Fruit fly (Drosophila melanogaster) whole organism, embryonic: ENCODE measurements around the gene ssp.

Experiments
- ATbp ChIP-seq: fragments of 200-800 bp; sonication (Bioruptor generic); optimal IDR thresholded peaks from 2 replicates; lab custom pipeline; 2017; ENCODE audit warnings: missing biosample characterization, mild to moderate bottlenecking, missing genetic modification characterization, missing genetic modification reagents
- Antp ChIP-seq: fragments of 200-800 bp; sonication (Bioruptor generic); optimal IDR thresholded peaks from 3 replicates; lab custom pipeline; 2016; ENCODE audit warnings: missing biosample characterization, missing genetic modification characterization
- Atf3 ChIP-seq: fragments of 200-800 bp; sonication (Bioruptor generic); optimal IDR thresholded peaks from 3 replicates; lab custom pipeline; 2016; ENCODE audit warnings: missing biosample characterization, missing genetic modification characterization
- BEAF-32 ChIP-seq: fragments of 200-800 bp; sonication (Bioruptor generic); optimal IDR thresholded peaks from 3 replicates; lab custom pipeline; 2017; ENCODE audit warnings: missing biosample characterization, missing genetic modification characterization, mild to moderate bottlenecking, moderate library complexity, missing genetic modification reagents
- Bdp1 ChIP-seq: fragments of 200-800 bp; sonication (Bioruptor generic); optimal IDR thresholded peaks from 3 replicates; lab custom pipeline; 2016; ENCODE audit warnings: missing biosample characterization, missing genetic modification characterization
- CG10959 ChIP-seq: fragments of 200-800 bp; sonication (Bioruptor generic); IDR thresholded peaks from 2 replicates; pipeline ENCODE4 v1.3.6; 2022; ENCODE audit warnings: missing biosample characterization, missing genetic modification characterization
- CG12219 ChIP-seq: fragments of 200-800 bp; sonication (Bioruptor generic); optimal IDR thresholded peaks from 3 replicates; lab custom pipeline; 2018; ENCODE audit warnings: missing biosample characterization, mild to moderate bottlenecking, missing genetic modification characterization
- CG12236 ChIP-seq: fragments of 200-800 bp; sonication (Bioruptor generic); optimal IDR thresholded peaks from 2 replicates; lab custom pipeline; 2016; ENCODE audit warnings: missing biosample characterization, missing genetic modification characterization
- CG13123 ChIP-seq: fragments of 200-800 bp; sonication (Bioruptor generic); optimal IDR thresholded peaks from 2 replicates; lab custom pipeline; 2016; ENCODE audit warnings: missing biosample characterization, missing genetic modification characterization
- CG13894 ChIP-seq: fragments of 200-800 bp; sonication (Bioruptor generic); optimal IDR thresholded peaks from 3 replicates; lab custom pipeline; 2018; ENCODE audit warnings: missing biosample characterization, mild to moderate bottlenecking, missing genetic modification characterization, moderate library complexity
- CG15269 ChIP-seq: fragments of 200-800 bp; sonication (Bioruptor generic); optimal IDR thresholded peaks from 2 replicates; lab custom pipeline; 2018; ENCODE audit warnings: missing biosample characterization, mild to moderate bottlenecking, missing genetic modification characterization, moderate library complexity
- CG15601 ChIP-seq: fragments of 200-800 bp; sonication (Bioruptor generic); optimal IDR thresholded peaks from 3 replicates; lab custom pipeline; 2019; ENCODE audit warnings: missing biosample characterization, mild to moderate bottlenecking, missing genetic modification characterization, moderate library complexity
- CG16863 ChIP-seq: fragments of 200-800 bp; sonication (Bioruptor generic); optimal IDR thresholded peaks from 3 replicates; lab custom pipeline; 2016; ENCODE audit warnings: missing biosample characterization, missing genetic modification characterization
- CG18764 ChIP-seq: fragments of 200-800 bp; sonication (Bioruptor generic); optimal IDR thresholded peaks from 3 replicates; lab custom pipeline; 2016; ENCODE audit warnings: missing biosample characterization, missing genetic modification characterization
- CG3065 ChIP-seq: fragments of 200-800 bp; sonication (Bioruptor generic); optimal IDR thresholded peaks from 2 replicates; lab custom pipeline; 2016; ENCODE audit warnings: missing biosample characterization, missing genetic modification characterization
- CG32772 ChIP-seq: fragments of 200-800 bp; sonication (Bioruptor generic); IDR thresholded peaks from 2 replicates; pipeline ENCODE4 v1.3.6; 2022; ENCODE audit warnings: missing biosample characterization, missing genetic modification characterization
- CG33213 ChIP-seq: fragments of 200-800 bp; sonication (Bioruptor generic); optimal IDR thresholded peaks from 3 replicates; lab custom pipeline; 2016; ENCODE audit warnings: missing biosample characterization, missing genetic modification characterization
- CG3838 ChIP-seq: fragments of 200-800 bp; sonication (Bioruptor generic); optimal IDR thresholded peaks from 3 replicates; lab custom pipeline; 2016; ENCODE audit warnings: missing biosample characterization, missing genetic modification characterization
- CG42726 ChIP-seq: fragments of 200-800 bp; sonication (Bioruptor generic); IDR thresholded peaks from 2 replicates; pipeline ENCODE4 v1.3.6; 2022; ENCODE audit warnings: missing biosample characterization, missing genetic modification characterization; ENCODE audit not compliant: partially characterized antibody
- CG5180 ChIP-seq: fragments of 200-800 bp; sonication (Bioruptor generic); optimal IDR thresholded peaks from 3 replicates; lab custom pipeline; 2017; ENCODE audit warnings: missing biosample characterization, missing genetic modification characterization, mild to moderate bottlenecking, moderate library complexity, missing genetic modification reagents
- CG6175 ChIP-seq: fragments of 200-800 bp; sonication (Bioruptor generic); IDR thresholded peaks from 3 replicates; pipeline ENCODE4 v1.3.6; 2022; ENCODE audit warnings: missing biosample characterization, missing genetic modification characterization
- CG6654 ChIP-seq: fragments of 200-800 bp; sonication (Bioruptor generic); optimal IDR thresholded peaks from 2 replicates; lab custom pipeline; 2017; ENCODE audit warnings: missing biosample characterization, mild to moderate bottlenecking, missing genetic modification characterization
- CG6683 ChIP-seq: fragments of 200-800 bp; sonication (Bioruptor generic); optimal IDR thresholded peaks from 2 replicates; lab custom pipeline; 2017; ENCODE audit warnings: missing biosample characterization, mild to moderate bottlenecking, missing genetic modification characterization, missing genetic modification reagents
- CG6689 ChIP-seq: fragments of 200-800 bp; sonication (Bioruptor generic); IDR thresholded peaks from 2 replicates; pipeline ENCODE4 v1.3.6; 2022; ENCODE audit warnings: missing biosample characterization, missing genetic modification characterization
- CG7963 ChIP-seq: fragments of 200-800 bp; sonication (Bioruptor generic); IDR thresholded peaks from 3 replicates; pipeline ENCODE4 v1.3.6; 2022; ENCODE audit warnings: missing biosample characterization, missing genetic modification characterization; ENCODE audit not compliant: partially characterized antibody
- CG8359 ChIP-seq: fragments of 200-800 bp; sonication (Bioruptor generic); optimal IDR thresholded peaks from 2 replicates; lab custom pipeline; 2017; ENCODE audit warnings: missing biosample characterization, mild to moderate bottlenecking, missing genetic modification characterization, borderline replicate concordance
- D19A ChIP-seq: fragments of 200-800 bp; optimal IDR thresholded peaks from 3 replicates; lab custom pipeline; 2019; ENCODE audit warnings: missing biosample characterization, mild to moderate bottlenecking, missing genetic modification characterization, moderate library complexity
- Dll ChIP-seq: fragments of 200-800 bp; sonication (Bioruptor generic); IDR thresholded peaks from 4 replicates; pipeline ENCODE4 v1.3.6; 2022; ENCODE audit warnings: missing biosample characterization, missing genetic modification characterization; ENCODE audit not compliant: partially characterized antibody
- Dref ChIP-seq: fragments of 200-800 bp; sonication (Bioruptor generic); IDR thresholded peaks from 2 replicates; pipeline ENCODE4 v1.3.6; 2022; ENCODE audit warnings: missing biosample characterization, missing genetic modification characterization
- Elba2 ChIP-seq: fragments of 200-800 bp; sonication (Bioruptor generic); optimal IDR thresholded peaks from 3 replicates; lab custom pipeline; 2016; ENCODE audit warnings: missing biosample characterization, missing genetic modification characterization
- GATAe ChIP-seq: fragments of 200-800 bp; sonication (Bioruptor generic); conservative IDR thresholded peaks from 2 replicates; pipeline ENCODE4 v1.3.6; 2022; ENCODE audit warnings: missing biosample characterization, missing genetic modification characterization
- Med ChIP-seq: fragments of 200-800 bp; sonication (Bioruptor generic); peaks from one replicate; lab custom pipeline; 2016; ENCODE audit warnings: missing biosample characterization, missing genetic modification characterization, mild to moderate bottlenecking, inconsistent platforms, moderate library complexity
- Ptx1 ChIP-seq: fragments of 200-800 bp; sonication (Bioruptor generic); IDR thresholded peaks from 2 replicates; pipeline ENCODE4 v1.3.6; 2022; ENCODE audit warnings: missing biosample characterization, missing genetic modification characterization
- Ssrp ChIP-seq: fragments of 200-800 bp; sonication (Bioruptor generic); optimal IDR thresholded peaks from 2 replicates; lab custom pipeline; 2018; ENCODE audit warnings: missing biosample characterization, mild to moderate bottlenecking, missing genetic modification characterization, moderate library complexity
- TFAM ChIP-seq: fragments of 200-800 bp; sonication (Bioruptor generic); optimal IDR thresholded peaks from 2 replicates; lab custom pipeline; 2017; ENCODE audit warnings: missing biosample characterization, missing genetic modification characterization, inconsistent platforms
- Usf ChIP-seq: fragments of 200-800 bp; sonication (Bioruptor generic); optimal IDR thresholded peaks from 2 replicates; lab custom pipeline; 2017; ENCODE audit warnings: missing genotype, missing biosample characterization, missing genetic modification characterization
- chm ChIP-seq: fragments of 200-800 bp; sonication (Bioruptor generic); IDR thresholded peaks from 2 replicates; pipeline ENCODE4 v1.3.6; 2022; ENCODE audit warnings: missing biosample characterization, missing genetic modification characterization
- crp ChIP-seq, 2 experiments: fragments of 200-800 bp; sonication (Bioruptor generic); optimal IDR thresholded peaks; 2 replicates in 1 of 2; 3 replicates in 1 of 2; lab custom pipeline; 2017; ENCODE audit warnings: missing biosample characterization in 2 of 2, missing genetic modification characterization in 2 of 2, mild to moderate bottlenecking in 1 of 2, moderate library complexity in 1 of 2
- eve ChIP-seq, 2 experiments: fragments of >200 bp; optimal IDR thresholded peaks; 2 replicates each; lab custom pipeline; 2017; ENCODE audit warnings: missing biosample characterization in 2 of 2, missing genetic modification characterization in 2 of 2
- hb ChIP-seq: fragments of 200-800 bp; sonication (Bioruptor generic); IDR thresholded peaks from 3 replicates; pipeline ENCODE4 v1.3.6; 2022; ENCODE audit warnings: missing biosample characterization, missing genetic modification characterization; ENCODE audit not compliant: partially characterized antibody
- ken ChIP-seq: fragments of 200-800 bp; sonication (Bioruptor generic); IDR thresholded peaks from 3 replicates; pipeline ENCODE4 v1.3.6; 2022; ENCODE audit warnings: missing biosample characterization, missing genetic modification characterization
- nerfin-1 ChIP-seq: fragments of 200-800 bp; sonication (Bioruptor generic); optimal IDR thresholded peaks from 3 replicates; lab custom pipeline; 2019; ENCODE audit warnings: missing biosample characterization, mild to moderate bottlenecking, missing genetic modification characterization, moderate library complexity
- nom ChIP-seq: fragments of 200-800 bp; sonication (Bioruptor generic); optimal IDR thresholded peaks from 2 replicates; lab custom pipeline; 2017; ENCODE audit warnings: missing biosample characterization, missing genetic modification characterization, mild to moderate bottlenecking, moderate library complexity, missing genetic modification reagents
- pum ChIP-seq: fragments of 200-800 bp; sonication (Bioruptor generic); optimal IDR thresholded peaks from 2 replicates; lab custom pipeline; 2016; ENCODE audit warnings: missing biosample characterization, missing genetic modification characterization
- sim ChIP-seq: fragments of 200-800 bp; sonication (Bioruptor generic); IDR thresholded peaks from 2 replicates; pipeline ENCODE4 v1.3.6; 2022; ENCODE audit warnings: missing biosample characterization, missing genetic modification characterization
- sisA ChIP-seq: fragments of 200-800 bp; sonication (Bioruptor generic); IDR thresholded peaks from 2 replicates; pipeline ENCODE4 v1.3.6; 2022; ENCODE audit warnings: missing biosample characterization, missing genetic modification characterization
- sqz ChIP-seq: fragments of 200-800 bp; sonication (Bioruptor generic); optimal IDR thresholded peaks from 3 replicates; lab custom pipeline; 2018; ENCODE audit warnings: missing biosample characterization, mild to moderate bottlenecking, missing genetic modification characterization
- toy ChIP-seq: fragments of 200-800 bp; sonication (Bioruptor generic); IDR thresholded peaks from 2 replicates; pipeline ENCODE4 v1.3.6; 2022; ENCODE audit warnings: missing biosample characterization, missing genetic modification characterization
- wor ChIP-seq: fragments of 200-800 bp; sonication (Bioruptor generic); IDR thresholded peaks from 2 replicates; pipeline ENCODE4 v1.3.6; 2022; ENCODE audit warnings: missing biosample characterization, missing genetic modification characterization
- zen2 ChIP-seq: fragments of 200-800 bp; sonication (Bioruptor generic); IDR thresholded peaks from 3 replicates; pipeline ENCODE4 v1.3.6; 2022; ENCODE audit warnings: missing biosample characterization, missing genetic modification characterization; ENCODE audit not compliant: partially characterized antibody

Gene ssp

DNA sequence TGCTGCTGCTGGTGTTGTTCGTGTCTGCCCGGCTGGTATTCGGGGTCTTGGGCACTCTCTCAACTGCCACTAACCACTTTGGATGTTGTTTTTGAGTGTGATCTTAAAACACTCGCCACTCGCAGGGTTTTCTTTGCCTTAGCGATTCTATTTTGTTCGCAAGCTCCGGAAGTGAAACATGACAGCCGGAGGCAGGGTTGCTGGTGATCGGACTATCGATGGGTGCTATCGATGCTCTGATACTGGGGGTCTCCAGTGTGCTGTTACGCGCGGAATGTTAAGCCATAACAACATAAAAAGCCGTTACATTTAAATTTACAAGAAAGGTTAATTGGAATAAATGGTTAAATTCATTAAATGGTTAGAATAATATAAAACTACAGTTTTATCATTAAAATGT, 6.9 kb downstream of the ssp start, which contains the start of gene yps (continued):
- TF ChIP-seq nom, result peak; percentile 93
- no peak; the same call in 1 of the 2 replicates for TF ChIP-seq sisA (GFP tag; lab: Robert Waterston, UW)
- TF ChIP-seq CG32772, result peak; percentile 77
- TF ChIP-seq CG6683, result peak; percentile 91
- TF ChIP-seq CG42726 (GFP tag; lab: Robert Waterston, UW), result peak; percentile 51; the same call in 1 of the 2 replicates
- TF ChIP-seq Ssrp (tag; lab: Kevin White, UChicago), result peak; percentile 69
- peak; percentile 83 for TF ChIP-seq CG8359 (GFP tag; lab: Kevin White, UChicago)
- peak; percentile 87 for TF ChIP-seq TFAM
- TF ChIP-seq Atf3, result peak; percentile 87
- peak; percentile 75 for TF ChIP-seq CG7963 (GFP tag; lab: Robert Waterston, UW)
- peak; percentile 74 for TF ChIP-seq pum
- TF ChIP-seq Elba2 (GFP tag; lab: Kevin White, UChicago), result no peak
- TF ChIP-seq Ptx1 (GFP tag; lab: Robert Waterston, UW), result peak; percentile 82
- TF ChIP-seq CG6175 (GFP tag; lab: Robert Waterston, UW), result peak; percentile 87
- peak; percentile 96 for TF ChIP-seq ATbp (GFP tag; lab: Kevin White, UChicago)
- TF ChIP-seq BEAF-32 (GFP tag; lab: Kevin White, UChicago), result peak; percentile 89
- peak; percentile 74 for TF ChIP-seq CG6654 (GFP tag; lab: Kevin White, UChicago)
- TF ChIP-seq sim, result peak; percentile 90
- peak; percentile 88; the same call in 1 of the 2 replicates for TF ChIP-seq CG10959 (GFP tag; lab: Robert Waterston, UW)
- peak; percentile 77 for TF ChIP-seq CG6689 (GFP tag; lab: Robert Waterston, UW)
- TF ChIP-seq CG33213 (GFP tag; lab: Kevin White, UChicago), result peak; percentile 98
- peak; percentile 91 for TF ChIP-seq CG13894 (tag; lab: Kevin White, UChicago)
- no peak; the same call in 1 of the 3 replicates for TF ChIP-seq zen2 (GFP tag; lab: Robert Waterston, UW)
- TF ChIP-seq ken (GFP tag; lab: Robert Waterston, UW), result peak; percentile 91
- TF ChIP-seq Antp (GFP tag; lab: Kevin White, UChicago), result peak; percentile 86
- TF ChIP-seq eve (GFP tag; optimal IDR thresholded peaks at IDR 0.05; lab: Kevin White, UChicago), result no peak
- TF ChIP-seq CG12219 (GFP tag; lab: Kevin White, UChicago), result peak; percentile 94
- peak; percentile 69; the same call in 3 of the 4 replicates for TF ChIP-seq Dll (GFP tag; lab: Robert Waterston, UW)
- peak; percentile 49 for TF ChIP-seq GATAe (GFP tag; lab: Robert Waterston, UW)
- TF ChIP-seq Usf, result peak; percentile 80
- TF ChIP-seq chm (GFP tag; lab: Robert Waterston, UW), result peak; percentile 98
- peak; percentile 91 for TF ChIP-seq sqz (GFP tag; lab: Kevin White, UChicago)
- peak; percentile 87 for TF ChIP-seq CG13123 (GFP tag; lab: Kevin White, UChicago)
- TF ChIP-seq CG5180 (GFP tag; lab: Kevin White, UChicago), result peak; percentile 86
- peak; percentile 92 for TF ChIP-seq CG15601 (tag; lab: Kevin White, UChicago)
- TF ChIP-seq CG12236 (GFP tag; lab: Kevin White, UChicago), result peak; percentile 94
- peak; percentile 66 for TF ChIP-seq D19A (tag; lab: Kevin White, UChicago)
- TF ChIP-seq toy, result peak; percentile 78; the same call in 1 of the 2 replicates
- peak; percentile 100 for TF ChIP-seq Med (GFP tag; lab: Kevin White, UChicago)
- TF ChIP-seq hb, result no peak
- peak; percentile 91 for TF ChIP-seq CG3838 (GFP tag; lab: Kevin White, UChicago)
- peak; percentile 84 for TF ChIP-seq CG16863 (GFP tag; lab: Kevin White, UChicago)
- peak; percentile 94 for TF ChIP-seq Dref
- peak; percentile 56 for TF ChIP-seq wor (GFP tag; lab: Robert Waterston, UW)
- peak; percentile 88 for TF ChIP-seq Bdp1 (GFP tag; lab: Kevin White, UChicago)
- TF ChIP-seq crp (GFP tag; optimal IDR thresholded peaks at IDR 0.05; lab: Kevin White, UChicago), result peak in 1 of 2 experiments; percentile 66
- TF ChIP-seq CG18764 (GFP tag; lab: Kevin White, UChicago), result peak; percentile 93
- TF ChIP-seq nerfin-1 (tag; lab: Kevin White, UChicago), result peak; percentile 89
- TF ChIP-seq CG3065 (GFP tag; lab: Kevin White, UChicago), result peak; percentile 85
- peak; percentile 89 for TF ChIP-seq CG15269
